Fruit fly (Drosophila melanogaster) whole organism, wandering third instar larva: ENCODE data around the gene CG42240.

Source experiments
- Abd-B ChIP-seq: fragments of >200 bp; optimal IDR thresholded peaks from 2 replicates; lab custom pipeline; 2017; ENCODE audit warnings: missing biosample characterization, missing genetic modification characterization
- CG32264 ChIP-seq: fragments of 200-800 bp; sonication (Bioruptor generic); optimal IDR thresholded peaks from 2 replicates; lab custom pipeline; 2016; ENCODE audit warnings: missing biosample characterization, missing genetic modification characterization
- CG9705 ChIP-seq: fragments of 200-800 bp; sonication (Bioruptor generic); optimal IDR thresholded peaks from 2 replicates; lab custom pipeline; 2018; ENCODE audit warnings: missing biosample characterization, mild to moderate bottlenecking, missing genetic modification characterization
- CrebA ChIP-seq: fragments of 200-800 bp; sonication (Bioruptor generic); optimal IDR thresholded peaks from 2 replicates; lab custom pipeline; 2016; ENCODE audit warnings: missing biosample characterization, mild to moderate bottlenecking, missing genetic modification characterization, borderline replicate concordance
- Dfd ChIP-seq: fragments of >200 bp; optimal IDR thresholded peaks from 2 replicates; lab custom pipeline; 2017; ENCODE audit warnings: missing biosample characterization, missing genetic modification characterization
- Dif ChIP-seq: fragments of 200-275, 200-300 bp; sonication (Bioruptor generic); optimal IDR thresholded peaks from 2 replicates; lab custom pipeline; 2018; ENCODE audit warnings: missing biosample characterization, missing genetic modification characterization; ENCODE audit not compliant: partially characterized antibody
- GATAd ChIP-seq: sonication (Bioruptor generic); optimal IDR thresholded peaks from 2 replicates; lab custom pipeline; 2016; ENCODE audit warnings: missing biosample characterization, missing genetic modification characterization
- HLH106 ChIP-seq: fragments of 200-800 bp; optimal IDR thresholded peaks from 3 replicates; lab custom pipeline; 2019; ENCODE audit warnings: missing biosample characterization, mild to moderate bottlenecking, missing genetic modification characterization, moderate library complexity
- Hnf4 ChIP-seq: fragments of 200-800 bp; sonication (Bioruptor generic); optimal IDR thresholded peaks from 2 replicates; lab custom pipeline; 2016; ENCODE audit warnings: missing biosample characterization, mild to moderate bottlenecking, missing genetic modification characterization
- Hr78 ChIP-seq: fragments of >200 bp; optimal IDR thresholded peaks from 2 replicates; lab custom pipeline; 2017; ENCODE audit warnings: missing biosample characterization, missing genetic modification characterization
- Hr83 ChIP-seq: fragments of 200-300 bp; sonication (Bioruptor generic); optimal IDR thresholded peaks from 2 replicates; lab custom pipeline; 2016; ENCODE audit warnings: missing biosample characterization, mild to moderate bottlenecking, missing genetic modification characterization, moderate library complexity; ENCODE audit not compliant: poor library complexity, severe bottlenecking
- Jra ChIP-seq: sonication (Bioruptor generic); optimal IDR thresholded peaks from 2 replicates; lab custom pipeline; 2016; ENCODE audit warnings: missing biosample characterization, missing genetic modification characterization
- Mio ChIP-seq: sonication (Bioruptor generic); optimal IDR thresholded peaks from 2 replicates; lab custom pipeline; 2016; ENCODE audit warnings: missing biosample characterization, missing genetic modification characterization
- Myc ChIP-seq: fragments of >200 bp; optimal IDR thresholded peaks from 2 replicates; lab custom pipeline; 2017
- N ChIP-seq: fragments of >200 bp; optimal IDR thresholded peaks from 2 replicates; lab custom pipeline; 2018; ENCODE audit warnings: missing biosample characterization, missing external identifiers, missing genetic modification characterization
- OdsH ChIP-seq: fragments of 200-800 bp; sonication (Bioruptor generic); optimal IDR thresholded peaks from 2 replicates; lab custom pipeline; 2016; ENCODE audit warnings: missing biosample characterization, mild to moderate bottlenecking, missing genetic modification characterization
- Rel ChIP-seq, 2 experiments: fragments of 200-800 bp; sonication (Bioruptor generic) in 1 of 2; optimal IDR thresholded peaks; 2 replicates in 1 of 2; 3 replicates in 1 of 2; lab custom pipeline; 2016 to 2019; ENCODE audit warnings: mild to moderate bottlenecking in 2 of 2, missing biosample characterization in 2 of 2, missing genetic modification characterization in 2 of 2, moderate library complexity in 1 of 2
- Sp1 ChIP-seq: fragments of 200-800 bp; sonication (Bioruptor generic); optimal IDR thresholded peaks from 3 replicates; lab custom pipeline; 2019; ENCODE audit warnings: missing biosample characterization, mild to moderate bottlenecking, missing genetic modification characterization, moderate library complexity
- Vsx2 ChIP-seq: fragments of 200-300, 225-300 bp; sonication (Bioruptor generic); optimal IDR thresholded peaks from 2 replicates; lab custom pipeline; 2018; ENCODE audit warnings: missing biosample characterization, missing genetic modification characterization; ENCODE audit not compliant: partially characterized antibody
- br ChIP-seq: fragments of 200-800 bp; sonication (Bioruptor generic); optimal IDR thresholded peaks from 2 replicates; lab custom pipeline; 2016; ENCODE audit warnings: missing biosample characterization, missing genetic modification characterization
- brk ChIP-seq: fragments of 200-800 bp; sonication (Bioruptor generic); optimal IDR thresholded peaks from 2 replicates; lab custom pipeline; 2016; ENCODE audit warnings: missing biosample characterization, mild to moderate bottlenecking, missing genetic modification characterization
- dl ChIP-seq, 2 experiments: fragments of 175-275, 200-275 bp in 1 of 2; fragments of 200-275 bp in 1 of 2; sonication (Bioruptor generic); optimal IDR thresholded peaks; lab custom pipeline; 2018; ENCODE audit warnings: mild to moderate bottlenecking in 2 of 2, missing biosample characterization in 2 of 2, missing genetic modification characterization in 2 of 2, moderate library complexity in 2 of 2; ENCODE audit not compliant: partially characterized antibody in 2 of 2, insufficient read depth in 1 of 2
- dmrt93B ChIP-seq: fragments of 200-800 bp; sonication (Bioruptor generic); optimal IDR thresholded peaks from 2 replicates; lab custom pipeline; 2018; ENCODE audit warnings: missing biosample characterization, mild to moderate bottlenecking, missing genetic modification characterization
- dsf ChIP-seq: sonication (Bioruptor generic); optimal IDR thresholded peaks from 2 replicates; lab custom pipeline; 2016; ENCODE audit warnings: missing biosample characterization, missing genetic modification characterization, borderline replicate concordance
- ey ChIP-seq: fragments of 200-800 bp; sonication (Bioruptor generic); optimal IDR thresholded peaks from 2 replicates; lab custom pipeline; 2016; ENCODE audit warnings: missing biosample characterization, missing genetic modification characterization
- foxo ChIP-seq, 2 experiments: fragments of 200-800 bp; sonication (Bioruptor generic); optimal IDR thresholded peaks; 2 replicates in 1 of 2; 3 replicates in 1 of 2; lab custom pipeline; 2016 to 2017; ENCODE audit warnings: missing biosample characterization in 2 of 2, missing genetic modification characterization in 2 of 2
- fru ChIP-seq: fragments of 200-800 bp; sonication (Bioruptor generic); optimal IDR thresholded peaks from 3 replicates; lab custom pipeline; 2016; ENCODE audit warnings: missing biosample characterization, mild to moderate bottlenecking, missing genetic modification characterization
- h ChIP-seq: fragments of 200-800 bp; sonication (Bioruptor generic); optimal IDR thresholded peaks from 3 replicates; lab custom pipeline; 2016; ENCODE audit warnings: missing biosample characterization, mild to moderate bottlenecking, missing genetic modification characterization
- jim ChIP-seq: fragments of 175-275, 200-325 bp; sonication (Bioruptor generic); optimal IDR thresholded peaks from 2 replicates; lab custom pipeline; 2016; ENCODE audit warnings: missing biosample characterization, mild to moderate bottlenecking, missing genetic modification characterization
- lola ChIP-seq: fragments of >200 bp; optimal IDR thresholded peaks from 2 replicates; lab custom pipeline; 2017; ENCODE audit warnings: missing biosample characterization, missing genetic modification characterization
- pan ChIP-seq: fragments of >200 bp; optimal IDR thresholded peaks from 2 replicates; lab custom pipeline; 2017
- psq ChIP-seq: fragments of 200-800 bp; sonication (Bioruptor generic); optimal IDR thresholded peaks from 3 replicates; lab custom pipeline; 2017; ENCODE audit warnings: missing biosample characterization, mild to moderate bottlenecking, missing genetic modification characterization, moderate library complexity
- rgr ChIP-seq: fragments of 200-800 bp; sonication (Bioruptor generic); optimal IDR thresholded peaks from 3 replicates; lab custom pipeline; 2016; ENCODE audit warnings: missing biosample characterization, mild to moderate bottlenecking, missing genetic modification characterization
- sage ChIP-seq: fragments of 200-800 bp; sonication (Bioruptor generic); optimal IDR thresholded peaks from 2 replicates; lab custom pipeline; 2016; ENCODE audit warnings: missing biosample characterization, mild to moderate bottlenecking, missing genetic modification characterization
- sv ChIP-seq: fragments of 200-800 bp; sonication (Bioruptor generic); optimal IDR thresholded peaks from 3 replicates; lab custom pipeline; 2016; ENCODE audit warnings: missing biosample characterization, missing genetic modification characterization
- tai ChIP-seq: sonication (Bioruptor generic); optimal IDR thresholded peaks from 2 replicates; lab custom pipeline; 2016; ENCODE audit warnings: missing biosample characterization, missing genetic modification characterization
- usp ChIP-seq: fragments of >200 bp; optimal IDR thresholded peaks from 2 replicates; lab custom pipeline; 2017; ENCODE audit warnings: missing biosample characterization, missing genetic modification characterization
- woc ChIP-seq: sonication (Bioruptor generic); optimal IDR thresholded peaks from 2 replicates; lab custom pipeline; 2016; ENCODE audit warnings: missing biosample characterization, mild to moderate bottlenecking, missing genetic modification characterization

CG42240 gene

DNA sequence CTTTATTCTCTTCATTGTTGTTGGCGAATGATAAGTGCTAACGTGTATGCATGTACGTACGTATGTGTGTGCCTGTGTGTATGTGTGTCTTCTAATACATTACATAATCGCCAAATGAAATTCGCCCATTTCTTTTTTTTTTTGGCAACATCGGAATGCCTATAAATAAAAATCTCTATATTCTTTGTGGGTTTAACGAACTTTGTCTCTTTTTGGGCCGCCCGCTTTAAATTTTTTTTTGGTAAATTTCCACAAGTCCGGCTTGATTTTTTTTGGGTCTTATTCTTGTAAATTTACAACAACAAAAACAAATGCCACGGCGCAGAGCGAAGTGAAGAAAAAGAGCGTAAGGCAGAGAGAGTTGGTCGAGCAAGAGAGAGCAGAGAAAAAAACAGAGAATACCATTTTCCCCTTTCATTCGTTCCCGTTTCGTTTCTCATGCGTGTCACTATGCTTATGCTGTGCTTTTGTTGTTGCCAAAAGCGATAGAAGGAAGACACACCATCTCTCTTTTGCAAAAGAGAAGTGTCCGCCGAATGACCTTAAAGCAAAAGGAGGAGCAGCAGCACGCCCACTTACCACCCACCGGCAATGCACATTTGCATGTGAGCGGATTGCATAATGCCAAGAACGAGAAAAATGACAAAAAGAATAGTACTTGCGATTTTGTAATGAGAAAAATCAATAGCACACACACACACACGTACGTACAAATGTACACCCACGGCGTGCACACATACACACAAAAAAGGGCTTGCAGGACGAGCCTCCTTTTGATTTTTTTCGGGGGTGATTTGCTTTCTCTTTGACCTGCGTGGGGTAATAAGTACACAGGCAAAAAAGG lies 22.3 kb downstream of the CG42240 start:
- TF ChIP-seq jim (GFP tag; lab: Kevin White, UChicago) (no peak), lola (GFP tag; lab: Kevin White, UChicago) (no peak), OdsH (GFP tag; lab: Kevin White, UChicago) (no peak), fru (GFP tag; lab: Kevin White, UChicago) (no peak), Mio (GFP tag; lab: Kevin White, UChicago) (no peak), Hr83 (no peak), Hnf4 (GFP tag; lab: Kevin White, UChicago) (no peak), Sp1 (no peak), foxo (GFP tag; optimal IDR thresholded peaks at IDR 0.05; lab: Kevin White, UChicago) (no peak), dl (GFP tag; optimal IDR thresholded peaks at IDR 0.05; lab: Kevin White, UChicago; ENCODE audit: insufficient read depth in 1 of 2, partially characterized antibody in 2 of 2) (peak in 1 of 2 experiments; percentile 49), Vsx2 (GFP tag; lab: Kevin White, UChicago) (no peak), psq (GFP tag; lab: Kevin White, UChicago) (no peak), Dif (GFP tag; lab: Kevin White, UChicago) (peak; percentile 43), CG9705 (no peak), pan (lab: Kevin White, UChicago) (no peak), h (no peak), brk (GFP tag; lab: Kevin White, UChicago) (no peak), br (GFP tag; lab: Kevin White, UChicago) (no peak), N (GFP tag; lab: Kevin White, UChicago) (no peak), Abd-B (GFP tag; lab: Kevin White, UChicago) (no peak), ey (GFP tag; lab: Kevin White, UChicago) (no peak), Myc (lab: Kevin White, UChicago) (no peak), Jra (GFP tag; lab: Kevin White, UChicago) (no peak), rgr (GFP tag; lab: Kevin White, UChicago) (no peak), woc (GFP tag; lab: Kevin White, UChicago) (no peak), usp (GFP tag; lab: Kevin White, UChicago) (no peak), sage (peak; percentile 24), dsf (GFP tag; lab: Kevin White, UChicago) (no peak), Rel (GFP tag; optimal IDR thresholded peaks at IDR 0.05; lab: Kevin White, UChicago) (no peak), Rel (tag; optimal IDR thresholded peaks at IDR 0.05; lab: Kevin White, UChicago) (no peak), CrebA (GFP tag; lab: Kevin White, UChicago) (no peak), tai (GFP tag; lab: Kevin White, UChicago) (peak; percentile 10)
- TF ChIP-seq, all 38 proteins: peak for 4

DNA sequence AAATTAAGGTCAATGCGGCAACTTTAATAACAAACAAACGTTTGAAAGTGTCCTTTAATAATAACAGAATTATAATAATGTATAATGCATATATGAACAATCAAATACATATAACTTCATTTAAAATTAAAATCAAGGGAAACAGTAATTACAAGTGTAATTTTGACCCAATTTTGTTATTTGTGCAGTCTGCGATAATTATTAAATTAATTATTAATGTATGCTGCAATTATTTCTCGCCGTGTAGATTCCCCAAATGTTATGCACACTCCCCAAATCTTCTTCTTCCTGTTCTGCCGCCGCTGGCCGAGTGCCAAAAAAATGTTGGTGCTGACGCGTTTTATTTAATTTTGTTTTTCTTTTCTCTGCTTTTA lies 23.0 kb downstream of the CG42240 start:
- peak; percentile 75 for TF ChIP-seq OdsH (GFP tag; lab: Kevin White, UChicago)
- peak; percentile 70 for TF ChIP-seq dmrt93B (GFP tag; lab: Kevin White, UChicago)
- peak; percentile 52 for TF ChIP-seq fru (GFP tag; lab: Kevin White, UChicago)
- TF ChIP-seq ey (GFP tag; lab: Kevin White, UChicago) = peak; percentile 36
- no peak for TF ChIP-seq lola (GFP tag; lab: Kevin White, UChicago)
- TF ChIP-seq Hr83 = no peak
- TF ChIP-seq Jra (GFP tag; lab: Kevin White, UChicago) = no peak
- TF ChIP-seq psq (GFP tag; lab: Kevin White, UChicago) = peak; percentile 70
- no peak for TF ChIP-seq pan (lab: Kevin White, UChicago)
- TF ChIP-seq woc (GFP tag; lab: Kevin White, UChicago) = peak; percentile 7
- peak; percentile 66 for TF ChIP-seq sv (GFP tag; lab: Kevin White, UChicago)
- peak; percentile 79 for TF ChIP-seq Dfd
- TF ChIP-seq Sp1 = peak; percentile 83
- peak; percentile 83 for TF ChIP-seq HLH106 (tag; lab: Kevin White, UChicago)
- no peak for TF ChIP-seq dl (GFP tag; optimal IDR thresholded peaks at IDR 0.05; lab: Kevin White, UChicago; ENCODE audit: insufficient read depth in 1 of 2, partially characterized antibody in 2 of 2)
- TF ChIP-seq Rel (GFP tag; optimal IDR thresholded peaks at IDR 0.05; lab: Kevin White, UChicago) = no peak
- TF ChIP-seq Rel (tag; optimal IDR thresholded peaks at IDR 0.05; lab: Kevin White, UChicago) = peak; percentile 31
- TF ChIP-seq Hnf4 (GFP tag; lab: Kevin White, UChicago) = peak; percentile 40
- TF ChIP-seq brk (GFP tag; lab: Kevin White, UChicago) = peak; percentile 62
- no peak for TF ChIP-seq Myc (lab: Kevin White, UChicago)
- no peak for TF ChIP-seq jim (GFP tag; lab: Kevin White, UChicago)
- TF ChIP-seq br (GFP tag; lab: Kevin White, UChicago) = peak; percentile 35
- no peak for TF ChIP-seq Mio (GFP tag; lab: Kevin White, UChicago)
- peak; percentile 77 for TF ChIP-seq rgr (GFP tag; lab: Kevin White, UChicago)
- no peak for TF ChIP-seq Vsx2 (GFP tag; lab: Kevin White, UChicago)
- TF ChIP-seq Dif (GFP tag; lab: Kevin White, UChicago) = no peak
- TF ChIP-seq N (GFP tag; lab: Kevin White, UChicago) = no peak
- no peak for TF ChIP-seq GATAd (GFP tag; lab: Kevin White, UChicago)
- TF ChIP-seq sage = peak; percentile 30
- TF ChIP-seq tai (GFP tag; lab: Kevin White, UChicago) = peak; percentile 30
- no peak for TF ChIP-seq dsf (GFP tag; lab: Kevin White, UChicago)
- no peak for TF ChIP-seq Abd-B (GFP tag; lab: Kevin White, UChicago)
- TF ChIP-seq Hr78 (GFP tag; lab: Kevin White, UChicago) = no peak
- TF ChIP-seq h = peak; percentile 67
- TF ChIP-seq CG9705 = peak; percentile 45
- TF ChIP-seq CG32264 (GFP tag; lab: Kevin White, UChicago) = no peak
- no peak for TF ChIP-seq CrebA (GFP tag; lab: Kevin White, UChicago)
- TF ChIP-seq foxo (GFP tag; optimal IDR thresholded peaks at IDR 0.05; lab: Kevin White, UChicago) = peak in 1 of 2 experiments; percentile 84
- TF ChIP-seq usp (GFP tag; lab: Kevin White, UChicago) = no peak
